Fruit fly (Drosophila melanogaster) whole organism, larva: ENCODE measurements around the gene CG10725.

Experiments used
- noc ChIP-seq: fragments of 200-800 bp; sonication (Bioruptor generic); optimal IDR thresholded peaks from 3 replicates; lab custom pipeline; 2019; ENCODE audit warnings: missing biosample characterization, mild to moderate bottlenecking, missing genetic modification characterization, moderate library complexity

Gene CG10725

dm6 chr3L:13477453-13478184 is 39.9 kb downstream of the CG10725 start, which contains the start of gene stv:
stv (plus strand) TSS chr3L:13477541.
- peak; percentile 29 for TF ChIP-seq noc (tag; lab: Kevin White, UChicago)

dm6 chr3L:13478339-13479203 is 40.8 kb downstream of the CG10725 start:
- no peak for TF ChIP-seq noc (tag; lab: Kevin White, UChicago)

dm6 chr3L:13479204-13479600 is 41.4 kb downstream of the CG10725 start:
- no peak for TF ChIP-seq noc (tag; lab: Kevin White, UChicago)

dm6 chr3L:13479609-13480240 is 42.0 kb downstream of the CG10725 start:
- TF ChIP-seq noc (tag; lab: Kevin White, UChicago) = peak; percentile 77

dm6 chr3L:13480241-13480627 is 42.5 kb downstream of the CG10725 start:
- TF ChIP-seq noc (tag; lab: Kevin White, UChicago) = no peak

- TF ChIP-seq noc (tag; lab: Kevin White, UChicago) = no peak
Measured at dm6 chr3L:13486041-13486859, 48.5 kb downstream of the CG10725 start, which contains the start of the genes Abp1 and Tgi. Abp1 (minus strand) TSS chr3L:13486280. Tgi (plus strand) TSS chr3L:13486797.

- no peak for TF ChIP-seq noc (tag; lab: Kevin White, UChicago)
Measured at dm6 chr3L:13486860-13487404, 49.2 kb downstream of the CG10725 start.

- no peak for TF ChIP-seq noc (tag; lab: Kevin White, UChicago)
Measured at dm6 chr3L:13488129-13488876, 50.5 kb downstream of the CG10725 start.
